Fruit fly (Drosophila melanogaster) whole organism, embryonic: ENCODE results near the gene CG13605.

Source experiments
- ATbp ChIP-seq: fragments of 200-800 bp; sonication (Bioruptor generic); optimal IDR thresholded peaks from 2 replicates; lab custom pipeline; 2017; ENCODE audit warnings: missing biosample characterization, mild to moderate bottlenecking, missing genetic modification characterization, missing genetic modification reagents
- Ada2b ChIP-seq: fragments of 200-800 bp; sonication (Bioruptor generic); IDR thresholded peaks from 2 replicates; pipeline ENCODE4 v1.3.6; 2022; ENCODE audit warnings: missing biosample characterization, missing genetic modification characterization
- Atf6 ChIP-seq: fragments of 200-800 bp; sonication (Bioruptor generic); IDR thresholded peaks from 2 replicates; pipeline ENCODE4 v1.3.6; 2022; ENCODE audit warnings: missing biosample characterization, missing genetic modification characterization
- CG11560 ChIP-seq: fragments of 200-800 bp; sonication (Bioruptor generic); IDR thresholded peaks from 3 replicates; pipeline ENCODE4 v1.3.6; 2022; ENCODE audit warnings: missing biosample characterization, missing genetic modification characterization
- CG12659 ChIP-seq: fragments of 200-800 bp; sonication (Bioruptor generic); optimal IDR thresholded peaks from 3 replicates; lab custom pipeline; 2017; ENCODE audit warnings: mild to moderate bottlenecking, missing biosample characterization, missing genetic modification reagents, missing genetic modification characterization
- CG12744 ChIP-seq: fragments of 200-800 bp; sonication (Bioruptor generic); optimal IDR thresholded peaks from 2 replicates; lab custom pipeline; 2016; ENCODE audit warnings: missing biosample characterization, missing genetic modification characterization
- CG12769 ChIP-seq: fragments of 200-800 bp; sonication (Bioruptor generic); optimal IDR thresholded peaks from 2 replicates; lab custom pipeline; 2019; ENCODE audit warnings: missing biosample characterization, mild to moderate bottlenecking, missing genetic modification characterization, moderate library complexity
- CG13894 ChIP-seq: fragments of 200-800 bp; sonication (Bioruptor generic); optimal IDR thresholded peaks from 3 replicates; lab custom pipeline; 2018; ENCODE audit warnings: missing biosample characterization, mild to moderate bottlenecking, missing genetic modification characterization, moderate library complexity
- CG14050 ChIP-seq: fragments of 200-800 bp; sonication (Bioruptor generic); IDR thresholded peaks from 3 replicates; pipeline ENCODE4 v1.3.6; 2022; ENCODE audit warnings: missing biosample characterization, missing genetic modification characterization
- CG2120 ChIP-seq: fragments of 200-800 bp; sonication (Bioruptor generic); optimal IDR thresholded peaks from 3 replicates; lab custom pipeline; 2016; ENCODE audit warnings: missing biosample characterization, missing genetic modification characterization
- CG2199 ChIP-seq: fragments of 200-800 bp; sonication (Bioruptor generic); IDR thresholded peaks from 3 replicates; pipeline ENCODE4 v1.3.6; 2022; ENCODE audit warnings: missing biosample characterization, missing genetic modification characterization
- CG2202 ChIP-seq: fragments of 200-800 bp; sonication (Bioruptor generic); optimal IDR thresholded peaks from 2 replicates; lab custom pipeline; 2018; ENCODE audit warnings: missing biosample characterization, mild to moderate bottlenecking, missing genetic modification characterization
- CG30431 ChIP-seq: fragments of 200-800 bp; sonication (Bioruptor generic); optimal IDR thresholded peaks from 2 replicates; lab custom pipeline; 2017; ENCODE audit warnings: missing biosample characterization, missing genetic modification characterization
- CG32772 ChIP-seq: fragments of 200-800 bp; sonication (Bioruptor generic); IDR thresholded peaks from 2 replicates; pipeline ENCODE4 v1.3.6; 2022; ENCODE audit warnings: missing biosample characterization, missing genetic modification characterization
- CG4854 ChIP-seq: fragments of 200-800 bp; sonication (Bioruptor generic); optimal IDR thresholded peaks from 2 replicates; lab custom pipeline; 2016; ENCODE audit warnings: missing biosample characterization, missing genetic modification characterization, inconsistent platforms
- CG7928 ChIP-seq: fragments of 200-800 bp; sonication (Bioruptor generic); optimal IDR thresholded peaks from 2 replicates; lab custom pipeline; 2017; ENCODE audit warnings: missing biosample characterization, mild to moderate bottlenecking, missing genetic modification characterization
- CG7987 ChIP-seq: fragments of 200-800 bp; sonication (Bioruptor generic); optimal IDR thresholded peaks from 2 replicates; lab custom pipeline; 2018; ENCODE audit warnings: missing biosample characterization, mild to moderate bottlenecking, missing genetic modification characterization, moderate library complexity
- CG9932 ChIP-seq: fragments of 200-800 bp; sonication (Bioruptor generic); IDR thresholded peaks from 2 replicates; pipeline ENCODE4 v1.3.6; 2022; ENCODE audit warnings: missing biosample characterization, missing genetic modification characterization
- Dek ChIP-seq: fragments of 200-800 bp; sonication (Bioruptor generic); optimal IDR thresholded peaks from 3 replicates; lab custom pipeline; 2019; ENCODE audit warnings: missing biosample characterization, mild to moderate bottlenecking, missing genetic modification characterization, moderate library complexity
- Dip3 ChIP-seq: fragments of 200-800 bp; sonication (Bioruptor generic); optimal IDR thresholded peaks from 3 replicates; lab custom pipeline; 2016; ENCODE audit warnings: missing biosample characterization, missing genetic modification characterization
- Drgx ChIP-seq: fragments of 200-800 bp; sonication (Bioruptor generic); IDR thresholded peaks from 2 replicates; pipeline ENCODE4 v1.3.6; 2022; ENCODE audit warnings: missing biosample characterization, missing genetic modification characterization
- Fer1 ChIP-seq: fragments of 200-800 bp; sonication (Bioruptor generic); optimal IDR thresholded peaks from 2 replicates; lab custom pipeline; 2017; ENCODE audit warnings: missing biosample characterization, mild to moderate bottlenecking, missing genetic modification characterization
- Fer3 ChIP-seq: fragments of 200-800 bp; sonication (Bioruptor generic); optimal IDR thresholded peaks from 2 replicates; lab custom pipeline; 2018; ENCODE audit warnings: missing biosample characterization, mild to moderate bottlenecking, missing genetic modification characterization, moderate library complexity
- HLH3B ChIP-seq: fragments of 200-800 bp; sonication (Bioruptor generic); IDR thresholded peaks from 2 replicates; pipeline ENCODE4 v1.3.6; 2022; ENCODE audit warnings: missing biosample characterization, missing genetic modification characterization
- Hand ChIP-seq: fragments of 200-800 bp; sonication (Bioruptor generic); optimal IDR thresholded peaks from 2 replicates; lab custom pipeline; 2017; ENCODE audit warnings: mild to moderate bottlenecking, missing biosample characterization, missing genetic modification reagents, missing genetic modification characterization
- Lpt ChIP-seq: fragments of >200 bp; optimal IDR thresholded peaks from 2 replicates; lab custom pipeline; 2018; ENCODE audit warnings: missing biosample characterization, missing genetic modification characterization
- Max ChIP-seq: fragments of 200-800 bp; sonication (Bioruptor generic); optimal IDR thresholded peaks from 2 replicates; lab custom pipeline; 2016; ENCODE audit warnings: missing biosample characterization, mild to moderate bottlenecking, missing genetic modification characterization
- Med ChIP-seq: fragments of 200-800 bp; sonication (Bioruptor generic); peaks from one replicate; lab custom pipeline; 2016; ENCODE audit warnings: missing biosample characterization, missing genetic modification characterization, mild to moderate bottlenecking, inconsistent platforms, moderate library complexity
- NFAT ChIP-seq: fragments of 200-800 bp; sonication (Bioruptor generic); IDR thresholded peaks from 2 replicates; pipeline ENCODE4 v1.3.6; 2022; ENCODE audit warnings: missing biosample characterization, missing genetic modification characterization
- Nf-YA ChIP-seq: fragments of 200-800 bp; sonication (Bioruptor generic); IDR thresholded peaks from 2 replicates; pipeline ENCODE4 v1.3.6; 2022; ENCODE audit warnings: missing biosample characterization, missing genetic modification characterization
- Poxn ChIP-seq: fragments of 200-800 bp; sonication (Bioruptor generic); IDR thresholded peaks from 2 replicates; pipeline ENCODE4 v1.3.6; 2022; ENCODE audit warnings: missing biosample characterization, missing genetic modification characterization
- Six4 ChIP-seq: fragments of 200-800 bp; sonication (Bioruptor generic); optimal IDR thresholded peaks from 2 replicates; lab custom pipeline; 2016; ENCODE audit warnings: missing biosample characterization, missing genetic modification characterization
- Sox102F ChIP-seq: fragments of 200-800 bp; sonication (Bioruptor generic); optimal IDR thresholded peaks from 2 replicates; lab custom pipeline; 2018; ENCODE audit warnings: missing biosample characterization, mild to moderate bottlenecking, missing genetic modification characterization, moderate library complexity
- Xbp1 ChIP-seq: fragments of 200-800 bp; sonication (Bioruptor generic); optimal IDR thresholded peaks from 3 replicates; lab custom pipeline; 2016; ENCODE audit warnings: missing biosample characterization, mild to moderate bottlenecking, missing genetic modification characterization
- al ChIP-seq: fragments of 200-800 bp; sonication (Bioruptor generic); IDR thresholded peaks from 2 replicates; pipeline ENCODE4 v1.3.6; 2022; ENCODE audit warnings: missing biosample characterization, missing genetic modification characterization
- dpn ChIP-seq, 2 experiments: fragments of 200-800 bp; sonication (Bioruptor generic); optimal IDR thresholded peaks; 3 replicates each; lab custom pipeline; 2016; ENCODE audit warnings: missing biosample characterization in 2 of 2, missing genetic modification characterization in 2 of 2
- esg ChIP-seq: fragments of 200-800 bp; sonication (Bioruptor generic); conservative IDR thresholded peaks from 2 replicates; pipeline ENCODE4 v1.3.6; 2022; ENCODE audit warnings: missing biosample characterization, missing genetic modification characterization
- ewg ChIP-seq: fragments of 200-800 bp; sonication (Bioruptor generic); optimal IDR thresholded peaks from 3 replicates; lab custom pipeline; 2017; ENCODE audit warnings: mild to moderate bottlenecking, missing biosample characterization, missing genetic modification reagents, missing genetic modification characterization
- fd3F ChIP-seq: fragments of 200-800 bp; sonication (Bioruptor generic); optimal IDR thresholded peaks from 2 replicates; lab custom pipeline; 2018; ENCODE audit warnings: missing biosample characterization, mild to moderate bottlenecking, missing genetic modification characterization, moderate library complexity
- gem ChIP-seq: fragments of 200-800 bp; sonication (Bioruptor generic); optimal IDR thresholded peaks from 2 replicates; lab custom pipeline; 2019; ENCODE audit warnings: missing biosample characterization, mild to moderate bottlenecking, missing genetic modification characterization, moderate library complexity
- klu ChIP-seq: fragments of 200-800 bp; sonication (Bioruptor generic); IDR thresholded peaks from 2 replicates; pipeline ENCODE4 v1.3.6; 2022; ENCODE audit warnings: missing biosample characterization, missing genetic modification characterization
- luna ChIP-seq: fragments of 200-800 bp; sonication (Bioruptor generic); optimal IDR thresholded peaks from 2 replicates; lab custom pipeline; 2016; ENCODE audit warnings: missing biosample characterization, missing genetic modification characterization
- mam ChIP-seq: fragments of 200-800 bp; sonication (Bioruptor generic); optimal IDR thresholded peaks from 3 replicates; lab custom pipeline; 2016; ENCODE audit warnings: missing biosample characterization, missing genetic modification characterization
- nmo ChIP-seq: fragments of 200-800 bp; sonication (Bioruptor generic); optimal IDR thresholded peaks from 2 replicates; lab custom pipeline; 2018; ENCODE audit warnings: missing biosample characterization, mild to moderate bottlenecking, missing genetic modification characterization, moderate library complexity
- sens-2 ChIP-seq: fragments of 200-800 bp; sonication (Bioruptor generic); IDR thresholded peaks from 2 replicates; pipeline ENCODE4 v1.3.6; 2022; ENCODE audit warnings: missing biosample characterization, missing genetic modification characterization
- tgo ChIP-seq: fragments of 200-800 bp; sonication (Bioruptor generic); IDR thresholded peaks from 3 replicates; pipeline ENCODE4 v1.3.6; 2022; ENCODE audit warnings: missing biosample characterization, missing genetic modification characterization
- toy ChIP-seq: fragments of 200-800 bp; sonication (Bioruptor generic); IDR thresholded peaks from 2 replicates; pipeline ENCODE4 v1.3.6; 2022; ENCODE audit warnings: missing biosample characterization, missing genetic modification characterization
- vvl ChIP-seq: fragments of 200-800 bp; sonication (Bioruptor generic); IDR thresholded peaks from 2 replicates; pipeline ENCODE4 v1.3.6; 2022; ENCODE audit warnings: missing biosample characterization, missing genetic modification characterization
- wdn ChIP-seq: fragments of 200-800 bp; sonication (Bioruptor generic); IDR thresholded peaks from 2 replicates; pipeline ENCODE4 v1.3.6; 2022; ENCODE audit warnings: missing biosample characterization, missing genetic modification characterization
- zfh1 ChIP-seq: fragments of 200-800 bp; sonication (Bioruptor generic); IDR thresholded peaks from 3 replicates; pipeline ENCODE4 v1.3.6; 2022; ENCODE audit warnings: missing biosample characterization, missing genetic modification characterization

Gene CG13605

dm6 chr3R:24073703-24074102 lies 38.5 kb downstream of the CG13605 start (continued):
- TF ChIP-seq Sox102F (GFP tag; lab: Kevin White, UChicago) (no peak), CG30431 (no peak), CG2199 (GFP tag; lab: Robert Waterston, UW) (no peak), HLH3B (no peak), Dek (tag; lab: Kevin White, UChicago) (no peak), gem (tag; lab: Kevin White, UChicago) (peak; percentile 28), CG7987 (GFP tag; lab: Kevin White, UChicago) (no peak), nmo (GFP tag; lab: Kevin White, UChicago) (peak; percentile 3), CG2120 (GFP tag; lab: Kevin White, UChicago) (peak; percentile 60), ATbp (GFP tag; lab: Kevin White, UChicago) (no peak), CG4854 (no peak), CG9932 (0 out of 2 replicates have a peak, but pooled peaks have one; percentile 10), CG12659 (no peak), Lpt (GFP tag; lab: Kevin White, UChicago) (no peak), Fer1 (GFP tag; lab: Kevin White, UChicago) (peak; percentile 56)

dm6 chr3R:24069965-24070364 lies 42.2 kb downstream of the CG13605 start:
- no peak for TF ChIP-seq sens-2 (GFP tag; lab: Robert Waterston, UW)
- TF ChIP-seq ewg (GFP tag; lab: Kevin White, UChicago) = no peak
- TF ChIP-seq Ada2b (GFP tag; lab: Robert Waterston, UW) = no peak
- TF ChIP-seq zfh1 (GFP tag; lab: Robert Waterston, UW) = no peak
- no peak for TF ChIP-seq esg
- TF ChIP-seq Drgx (GFP tag; lab: Robert Waterston, UW) = no peak
- peak; percentile 96 for TF ChIP-seq CG13894 (tag; lab: Kevin White, UChicago)
- TF ChIP-seq, all 482 proteins: peak for 1

- TF ChIP-seq dpn (GFP tag; optimal IDR thresholded peaks at IDR 0.05; lab: Kevin White, UChicago) (peak; percentile 9 to 14), al (no peak), Hand (peak; percentile 9), fd3F (GFP tag; lab: Kevin White, UChicago) (peak; percentile 12), klu (GFP tag; lab: Robert Waterston, UW) (no peak), CG7928 (GFP tag; lab: Kevin White, UChicago) (no peak), Atf6 (GFP tag; lab: Robert Waterston, UW) (0 out of 2 replicates have a peak, but pooled peaks have one; percentile 25), CG12744 (no peak), mam (GFP tag; lab: Kevin White, UChicago) (peak; percentile 31), CG2202 (no peak), CG14050 (peak; percentile 37; the same call in 1 of the 3 replicates), Fer3 (tag; lab: Kevin White, UChicago) (peak; percentile 3), toy (no peak), Max (no peak), Xbp1 (GFP tag; lab: Kevin White, UChicago) (peak; percentile 23), tgo (GFP tag; lab: Robert Waterston, UW) (peak; percentile 36; the same call in 1 of the 3 replicates), Six4 (no peak), CG11560 (no peak), Lpt (GFP tag; lab: Kevin White, UChicago) (no peak), Med (GFP tag; lab: Kevin White, UChicago) (peak; percentile 64), Dip3 (GFP tag; lab: Kevin White, UChicago) (no peak), Poxn (GFP tag; lab: Robert Waterston, UW) (no peak), CG12769 (peak; percentile 22), luna (GFP tag; lab: Kevin White, UChicago) (no peak), vvl (GFP tag; lab: Robert Waterston, UW) (no peak), Nf-YA (GFP tag; lab: Robert Waterston, UW) (no peak), NFAT (GFP tag; lab: Robert Waterston, UW) (no peak), wdn (GFP tag; lab: Robert Waterston, UW) (0 out of 2 replicates have a peak, but pooled peaks have one; percentile 23), CG32772 (GFP tag; lab: Robert Waterston, UW) (no peak)
Measured at dm6 chr3R:24068830-24069229, 43.4 kb downstream of the CG13605 start.
